Worm (Caenorhabditis elegans): Measurements from ENCODE around the gene srh-133.

Gene srh-133

DNA sequence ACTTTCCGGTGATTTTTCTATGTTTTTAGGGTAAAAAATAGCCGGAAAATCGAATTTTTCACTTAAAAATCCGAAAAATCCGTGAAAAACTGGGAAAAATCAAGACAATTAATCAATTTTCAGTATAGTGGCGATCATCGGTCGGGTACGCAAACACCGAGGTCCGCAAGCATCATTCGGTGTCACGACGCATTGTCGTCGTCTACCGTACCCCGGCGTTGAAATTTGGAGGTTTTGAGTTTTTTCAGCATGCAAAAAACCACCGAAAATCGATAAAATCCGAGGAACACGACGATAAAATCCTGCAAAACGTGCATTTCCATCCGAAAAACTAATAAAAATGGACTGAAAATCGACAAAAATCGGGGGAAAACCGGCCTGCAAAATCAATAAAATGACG, 32.3 kb downstream of the srh-133 start (continued):
- TF ChIP-seq mdl-1 (tag; optimal IDR thresholded peaks at IDR 0.05) = no peak

DNA sequence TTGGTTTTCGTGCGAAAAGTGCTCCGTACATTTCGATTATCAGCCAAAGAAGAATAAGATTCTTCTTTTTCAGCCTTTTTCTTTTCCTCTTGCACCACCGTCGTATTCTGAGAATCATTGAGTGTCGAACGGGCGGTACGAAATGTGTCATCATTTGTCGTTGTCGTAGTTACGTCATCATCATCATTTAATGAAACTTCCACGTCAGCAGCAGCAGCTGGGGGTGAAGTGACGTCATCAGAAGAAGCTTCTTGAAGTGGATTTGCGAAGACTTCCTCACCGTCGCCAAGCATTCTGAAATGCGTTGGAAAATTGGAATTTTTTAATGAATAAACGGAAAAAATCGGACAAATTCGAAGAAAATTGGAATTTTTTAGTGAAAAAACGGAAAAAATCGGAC, 34.2 kb downstream of the srh-133 start, which contains the start of gene snx-6:
Gene snx-6 (minus strand): TSS at position 294 of the 400 bp plus-strand sequence.
- TF ChIP-seq nhr-28 (tag; optimal IDR thresholded peaks at IDR 0.05) (no peak), aha-1 (tag) (peak; percentile 36)

- TF ChIP-seq nhr-102 (tag; optimal IDR thresholded peaks at IDR 0.05) (no peak), nhr-25 (tag; optimal IDR thresholded peaks at IDR 0.05; ENCODE audit: borderline replicate concordance, insufficient read depth) (no peak), dpl-1 (GFP tag; optimal IDR thresholded peaks at IDR 0.05) (no peak), T20F7.1 (GFP tag; optimal IDR thresholded peaks at IDR 0.05) (peak; percentile 12), snpc-1.2 (GFP tag; IDR thresholded peaks at IDR 0.05) (no peak), mes-2 (tag; optimal IDR thresholded peaks at IDR 0.05; ENCODE audit: poor library complexity, severe bottlenecking) (no peak), ceh-62 (tag; optimal IDR thresholded peaks at IDR 0.05) (no peak), daf-12 (tag; optimal IDR thresholded peaks at IDR 0.05) (no peak), zip-11 (GFP tag; IDR thresholded peaks at IDR 0.05) (no peak), nhr-10 (tag; optimal IDR thresholded peaks at IDR 0.05) (no peak), dmd-8 (GFP tag; IDR thresholded peaks at IDR 0.05) (no peak), attf-4 (tag; optimal IDR thresholded peaks at IDR 0.05) (no peak), egl-27 (tag; optimal IDR thresholded peaks at IDR 0.05) (no peak), lin-29 (GFP tag; IDR thresholded peaks at IDR 0.05) (no peak), ces-1 (GFP tag; optimal IDR thresholded peaks at IDR 0.05) (no peak), ceh-82 (tag; optimal IDR thresholded peaks at IDR 0.05) (no peak), lin-1 (GFP tag; IDR thresholded peaks at IDR 0.05) (no peak), tag-97 (GFP tag; IDR thresholded peaks at IDR 0.05) (no peak), lin-38 (GFP tag; IDR thresholded peaks at IDR 0.05) (no peak), zip-2 (tag; optimal IDR thresholded peaks at IDR 0.05) (no peak), nhr-41 (GFP tag; IDR thresholded peaks at IDR 0.05) (no peak), ceh-32 (tag; optimal IDR thresholded peaks at IDR 0.05; ENCODE audit: poor library complexity) (no peak), dve-1 (tag; optimal IDR thresholded peaks at IDR 0.05; ENCODE audit: insufficient read depth) (peak; percentile 35), nhr-28 (tag; optimal IDR thresholded peaks at IDR 0.05) (peak; percentile 50), pqm-1 (tag; optimal IDR thresholded peaks at IDR 0.05) (peak; percentile 64), madf-9 (GFP tag; conservative IDR thresholded peaks at IDR 0.05) (no peak), daf-8 (GFP tag; IDR thresholded peaks at IDR 0.05) (no peak), lin-15B (tag; optimal IDR thresholded peaks at IDR 0.05) (no peak), snpc-4 (tag; optimal IDR thresholded peaks at IDR 0.05) (no peak), hmg-1.1 (GFP tag; IDR thresholded peaks at IDR 0.05) (no peak), daf-19 (GFP tag; conservative IDR thresholded peaks at IDR 0.05) (no peak), Y48G9A.11 (GFP tag; IDR thresholded peaks at IDR 0.05) (no peak), unc-130 (GFP tag; optimal IDR thresholded peaks at IDR 0.05) (no peak), mdl-1 (tag; optimal IDR thresholded peaks at IDR 0.05) (no peak), mdt-29 (GFP tag; IDR thresholded peaks at IDR 0.05) (no peak), pha-4 (GFP tag; IDR thresholded peaks at IDR 0.05) (no peak), pha-4 (tag; optimal IDR thresholded peaks at IDR 0.05) (no peak), ZK337.2 (GFP tag; IDR thresholded peaks at IDR 0.05) (no peak), dmd-6 (GFP tag; IDR thresholded peaks at IDR 0.05) (peak; percentile 77), T26A8.4 (GFP tag; IDR thresholded peaks at IDR 0.05) (no peak), hlh-11 (tag; optimal IDR thresholded peaks at IDR 0.05) (peak; percentile 62), vab-7 (GFP tag; IDR thresholded peaks at IDR 0.05) (no peak), ceh-20 (GFP tag; IDR thresholded peaks at IDR 0.05) (no peak), F37D6.2 (tag; optimal IDR thresholded peaks at IDR 0.05) (no peak), zfp-2 (tag; optimal IDR thresholded peaks at IDR 0.05) (no peak), daf-16 (GFP tag; optimal IDR thresholded peaks at IDR 0.05) (no peak), daf-16 (tag; optimal IDR thresholded peaks at IDR 0.05) (peak; percentile 75)
These were observed 35.8 kb downstream of the srh-133 start for ce11 chrV:17978207-17978606.

Data from whole organism, L4 larva.